Fruit fly (Drosophila melanogaster): ENCODE results near the gene Rap1.

dm6 chr3L:1860749-1861148, 1.3 kb downstream of the Rap1 start:
- no peak for TF ChIP-seq h (optimal IDR thresholded peaks at IDR 0.05)
- no peak for TF ChIP-seq psq (optimal IDR thresholded peaks at IDR 0.05)
- no peak for TF ChIP-seq insv (optimal IDR thresholded peaks at IDR 0.05)
- no peak for TF ChIP-seq Myc (optimal IDR thresholded peaks at IDR 0.05)
- no peak for TF ChIP-seq Sin3A (optimal IDR thresholded peaks at IDR 0.05)
- peak; percentile 17 for TF ChIP-seq ttk (optimal IDR thresholded peaks at IDR 0.05)
